Fruit fly (Drosophila melanogaster) whole organism, wandering third instar larva: ENCODE results near the gene CG15022.

ENCODE experiments used
- Abd-B ChIP-seq: fragments of >200 bp; optimal IDR thresholded peaks from 2 replicates; lab custom pipeline; 2017; ENCODE audit warnings: missing biosample characterization, missing genetic modification characterization
- CG32264 ChIP-seq: fragments of 200-800 bp; sonication (Bioruptor generic); optimal IDR thresholded peaks from 2 replicates; lab custom pipeline; 2016; ENCODE audit warnings: missing biosample characterization, missing genetic modification characterization
- CG9705 ChIP-seq: fragments of 200-800 bp; sonication (Bioruptor generic); optimal IDR thresholded peaks from 2 replicates; lab custom pipeline; 2018; ENCODE audit warnings: missing biosample characterization, mild to moderate bottlenecking, missing genetic modification characterization
- CrebA ChIP-seq: fragments of 200-800 bp; sonication (Bioruptor generic); optimal IDR thresholded peaks from 2 replicates; lab custom pipeline; 2016; ENCODE audit warnings: missing biosample characterization, mild to moderate bottlenecking, missing genetic modification characterization, borderline replicate concordance
- Dfd ChIP-seq: fragments of >200 bp; optimal IDR thresholded peaks from 2 replicates; lab custom pipeline; 2017; ENCODE audit warnings: missing biosample characterization, missing genetic modification characterization
- Dif ChIP-seq: fragments of 200-275, 200-300 bp; sonication (Bioruptor generic); optimal IDR thresholded peaks from 2 replicates; lab custom pipeline; 2018; ENCODE audit warnings: missing biosample characterization, missing genetic modification characterization; ENCODE audit not compliant: partially characterized antibody
- HLH106 ChIP-seq: fragments of 200-800 bp; optimal IDR thresholded peaks from 3 replicates; lab custom pipeline; 2019; ENCODE audit warnings: missing biosample characterization, mild to moderate bottlenecking, missing genetic modification characterization, moderate library complexity
- Hnf4 ChIP-seq: fragments of 200-800 bp; sonication (Bioruptor generic); optimal IDR thresholded peaks from 2 replicates; lab custom pipeline; 2016; ENCODE audit warnings: missing biosample characterization, mild to moderate bottlenecking, missing genetic modification characterization
- Hr83 ChIP-seq: fragments of 200-300 bp; sonication (Bioruptor generic); optimal IDR thresholded peaks from 2 replicates; lab custom pipeline; 2016; ENCODE audit warnings: missing biosample characterization, mild to moderate bottlenecking, missing genetic modification characterization, moderate library complexity; ENCODE audit not compliant: poor library complexity, severe bottlenecking
- Jra ChIP-seq: sonication (Bioruptor generic); optimal IDR thresholded peaks from 2 replicates; lab custom pipeline; 2016; ENCODE audit warnings: missing biosample characterization, missing genetic modification characterization
- Myc ChIP-seq: fragments of >200 bp; optimal IDR thresholded peaks from 2 replicates; lab custom pipeline; 2017
- N ChIP-seq: fragments of >200 bp; optimal IDR thresholded peaks from 2 replicates; lab custom pipeline; 2018; ENCODE audit warnings: missing biosample characterization, missing external identifiers, missing genetic modification characterization
- OdsH ChIP-seq: fragments of 200-800 bp; sonication (Bioruptor generic); optimal IDR thresholded peaks from 2 replicates; lab custom pipeline; 2016; ENCODE audit warnings: missing biosample characterization, mild to moderate bottlenecking, missing genetic modification characterization
- Rel ChIP-seq, 2 experiments: fragments of 200-800 bp; sonication (Bioruptor generic) in 1 of 2; optimal IDR thresholded peaks; 2 replicates in 1 of 2; 3 replicates in 1 of 2; lab custom pipeline; 2016 to 2019; ENCODE audit warnings: mild to moderate bottlenecking in 2 of 2, missing biosample characterization in 2 of 2, missing genetic modification characterization in 2 of 2, moderate library complexity in 1 of 2
- Sp1 ChIP-seq: fragments of 200-800 bp; sonication (Bioruptor generic); optimal IDR thresholded peaks from 3 replicates; lab custom pipeline; 2019; ENCODE audit warnings: missing biosample characterization, mild to moderate bottlenecking, missing genetic modification characterization, moderate library complexity
- br ChIP-seq: fragments of 200-800 bp; sonication (Bioruptor generic); optimal IDR thresholded peaks from 2 replicates; lab custom pipeline; 2016; ENCODE audit warnings: missing biosample characterization, missing genetic modification characterization
- brk ChIP-seq: fragments of 200-800 bp; sonication (Bioruptor generic); optimal IDR thresholded peaks from 2 replicates; lab custom pipeline; 2016; ENCODE audit warnings: missing biosample characterization, mild to moderate bottlenecking, missing genetic modification characterization
- dl ChIP-seq, 2 experiments: fragments of 175-275, 200-275 bp in 1 of 2; fragments of 200-275 bp in 1 of 2; sonication (Bioruptor generic); optimal IDR thresholded peaks; lab custom pipeline; 2018; ENCODE audit warnings: mild to moderate bottlenecking in 2 of 2, missing biosample characterization in 2 of 2, missing genetic modification characterization in 2 of 2, moderate library complexity in 2 of 2; ENCODE audit not compliant: partially characterized antibody in 2 of 2, insufficient read depth in 1 of 2
- dsf ChIP-seq: sonication (Bioruptor generic); optimal IDR thresholded peaks from 2 replicates; lab custom pipeline; 2016; ENCODE audit warnings: missing biosample characterization, missing genetic modification characterization, borderline replicate concordance
- ey ChIP-seq: fragments of 200-800 bp; sonication (Bioruptor generic); optimal IDR thresholded peaks from 2 replicates; lab custom pipeline; 2016; ENCODE audit warnings: missing biosample characterization, missing genetic modification characterization
- foxo ChIP-seq, 2 experiments: fragments of 200-800 bp; sonication (Bioruptor generic); optimal IDR thresholded peaks; 2 replicates in 1 of 2; 3 replicates in 1 of 2; lab custom pipeline; 2016 to 2017; ENCODE audit warnings: missing biosample characterization in 2 of 2, missing genetic modification characterization in 2 of 2
- fru ChIP-seq: fragments of 200-800 bp; sonication (Bioruptor generic); optimal IDR thresholded peaks from 3 replicates; lab custom pipeline; 2016; ENCODE audit warnings: missing biosample characterization, mild to moderate bottlenecking, missing genetic modification characterization
- h ChIP-seq: fragments of 200-800 bp; sonication (Bioruptor generic); optimal IDR thresholded peaks from 3 replicates; lab custom pipeline; 2016; ENCODE audit warnings: missing biosample characterization, mild to moderate bottlenecking, missing genetic modification characterization
- pan ChIP-seq: fragments of >200 bp; optimal IDR thresholded peaks from 2 replicates; lab custom pipeline; 2017
- psq ChIP-seq: fragments of 200-800 bp; sonication (Bioruptor generic); optimal IDR thresholded peaks from 3 replicates; lab custom pipeline; 2017; ENCODE audit warnings: missing biosample characterization, mild to moderate bottlenecking, missing genetic modification characterization, moderate library complexity
- rgr ChIP-seq: fragments of 200-800 bp; sonication (Bioruptor generic); optimal IDR thresholded peaks from 3 replicates; lab custom pipeline; 2016; ENCODE audit warnings: missing biosample characterization, mild to moderate bottlenecking, missing genetic modification characterization
- sv ChIP-seq: fragments of 200-800 bp; sonication (Bioruptor generic); optimal IDR thresholded peaks from 3 replicates; lab custom pipeline; 2016; ENCODE audit warnings: missing biosample characterization, missing genetic modification characterization
- usp ChIP-seq: fragments of >200 bp; optimal IDR thresholded peaks from 2 replicates; lab custom pipeline; 2017; ENCODE audit warnings: missing biosample characterization, missing genetic modification characterization
- woc ChIP-seq: sonication (Bioruptor generic); optimal IDR thresholded peaks from 2 replicates; lab custom pipeline; 2016; ENCODE audit warnings: missing biosample characterization, mild to moderate bottlenecking, missing genetic modification characterization

CG15022 gene

dm6 chr3L:4411025-4411873, 48.9 kb downstream of the CG15022 start:
- TF ChIP-seq Jra (peak; percentile 23), usp (GFP tag; lab: Kevin White, UChicago) (no peak), dl (GFP tag; optimal IDR thresholded peaks at IDR 0.05; lab: Kevin White, UChicago; ENCODE audit: insufficient read depth in 1 of 2, partially characterized antibody in 2 of 2) (no peak), brk (GFP tag; lab: Kevin White, UChicago) (no peak), N (GFP tag; lab: Kevin White, UChicago) (no peak), Hnf4 (GFP tag; lab: Kevin White, UChicago) (peak; percentile 47), sv (GFP tag; lab: Kevin White, UChicago) (no peak), rgr (peak; percentile 29), dsf (GFP tag; lab: Kevin White, UChicago) (no peak), Rel (GFP tag; optimal IDR thresholded peaks at IDR 0.05; lab: Kevin White, UChicago) (no peak), Rel (tag; optimal IDR thresholded peaks at IDR 0.05; lab: Kevin White, UChicago) (peak; percentile 6), HLH106 (tag; lab: Kevin White, UChicago) (peak; percentile 35), br (GFP tag; lab: Kevin White, UChicago) (peak; percentile 28), pan (lab: Kevin White, UChicago) (no peak), Dif (GFP tag; lab: Kevin White, UChicago) (no peak), woc (no peak), ey (GFP tag; lab: Kevin White, UChicago) (peak; percentile 26), OdsH (peak; percentile 16), h (GFP tag; lab: Kevin White, UChicago) (peak; percentile 44), fru (peak; percentile 60), foxo (GFP tag; optimal IDR thresholded peaks at IDR 0.05; lab: Kevin White, UChicago) (peak in 1 of 2 experiments; percentile 46), CrebA (GFP tag; lab: Kevin White, UChicago) (no peak), CG9705 (GFP tag; lab: Kevin White, UChicago) (no peak), Sp1 (GFP tag; lab: Kevin White, UChicago) (peak; percentile 3)

dm6 chr3L:4409898-4410629, 50.1 kb downstream of the CG15022 start:
- TF ChIP-seq Abd-B (GFP tag; lab: Kevin White, UChicago) (no peak), N (GFP tag; lab: Kevin White, UChicago) (no peak), Hnf4 (GFP tag; lab: Kevin White, UChicago) (no peak), psq (GFP tag; lab: Kevin White, UChicago) (no peak), HLH106 (tag; lab: Kevin White, UChicago) (no peak), Dfd (GFP tag; lab: Kevin White, UChicago) (no peak), Hr83 (no peak), brk (GFP tag; lab: Kevin White, UChicago) (no peak), Myc (no peak), CG32264 (GFP tag; lab: Kevin White, UChicago) (no peak)
